Fruit fly (Drosophila melanogaster): ENCODE results near the gene MsR2.

MsR2 gene

dm6 chr3L:2267558-2267957, 15.1 kb upstream of the MsR2 start, which contains the start of gene obst-I:
Gene obst-I (plus strand): TSS chr3L:2267858.
- TF ChIP-seq CG33017 (tag; optimal IDR thresholded peaks at IDR 0.05) = no peak

dm6 chr3L:2268525-2268924, 14.2 kb upstream of the MsR2 start, which contains the start of gene CG32302:
Gene CG32302 (plus strand): TSS chr3L:2268825.
- no peak for TF ChIP-seq CG33017 (tag; optimal IDR thresholded peaks at IDR 0.05)

DNA sequence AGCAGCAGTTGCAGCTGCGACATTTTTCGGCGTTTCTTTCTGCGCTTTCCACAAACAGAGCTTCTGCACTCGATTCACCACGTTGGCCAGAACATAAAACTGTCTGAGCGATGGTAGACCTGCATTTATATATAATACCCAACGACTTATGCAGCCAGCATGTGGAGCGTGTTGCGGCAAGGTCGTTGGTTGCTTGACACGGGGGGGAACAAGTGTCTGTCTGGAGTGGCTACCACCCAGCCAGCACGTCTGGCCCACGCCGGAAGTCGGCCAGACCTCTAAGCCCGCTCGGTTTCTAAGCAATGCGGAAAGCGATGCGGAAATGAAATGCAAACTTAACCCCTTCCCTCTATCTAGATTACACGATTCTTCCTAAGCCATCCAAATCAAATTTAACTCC, 10.0 kb upstream of the MsR2 start, which contains the start of gene yellow-g:
Gene yellow-g, minus strand, starts transcription at position 101 of the 400 bp plus-strand sequence.
- TF ChIP-seq bab1 (GFP tag; optimal IDR thresholded peaks at IDR 0.05) = no peak
- TF ChIP-seq Clk (GFP tag; optimal IDR thresholded peaks at IDR 0.05) = no peak
- no peak for TF ChIP-seq Crg-1 (GFP tag; optimal IDR thresholded peaks at IDR 0.05)
- TF ChIP-seq CG1620 (GFP tag; optimal IDR thresholded peaks at IDR 0.05) = no peak
- no peak for TF ChIP-seq Hr96 (GFP tag; optimal IDR thresholded peaks at IDR 0.05)
- TF ChIP-seq CG14711 (tag; optimal IDR thresholded peaks at IDR 0.05) = no peak
- TF ChIP-seq tj (GFP tag; optimal IDR thresholded peaks at IDR 0.05) = no peak
- no peak for TF ChIP-seq cic (GFP tag; optimal IDR thresholded peaks at IDR 0.05)
- no peak for TF ChIP-seq CG12768 (GFP tag; optimal IDR thresholded peaks at IDR 0.05)
- TF ChIP-seq kay (GFP tag; ENCODE audit: borderline replicate concordance) = no peak
- TF ChIP-seq CG5204 (GFP tag; optimal IDR thresholded peaks at IDR 0.05) = no peak
- no peak for TF ChIP-seq cnc (optimal IDR thresholded peaks at IDR 0.05)
- no peak for TF ChIP-seq pad (GFP tag; optimal IDR thresholded peaks at IDR 0.05)
- no peak for TF ChIP-seq Mnt (GFP tag; optimal IDR thresholded peaks at IDR 0.05)

- no peak for TF ChIP-seq CG11617 (GFP tag; optimal IDR thresholded peaks at IDR 0.05)
- no peak for TF ChIP-seq ovo (GFP tag; optimal IDR thresholded peaks at IDR 0.05)
- no peak for TF ChIP-seq CG5204 (GFP tag; optimal IDR thresholded peaks at IDR 0.05)
- TF ChIP-seq bab1 (GFP tag; optimal IDR thresholded peaks at IDR 0.05) = no peak
- TF ChIP-seq CG12768 (GFP tag; optimal IDR thresholded peaks at IDR 0.05) = no peak
- no peak for TF ChIP-seq toe (GFP tag; optimal IDR thresholded peaks at IDR 0.05)
- no peak for TF ChIP-seq Mnt (GFP tag; optimal IDR thresholded peaks at IDR 0.05)
- no peak for TF ChIP-seq CG1620 (GFP tag; optimal IDR thresholded peaks at IDR 0.05)
- no peak for TF ChIP-seq CG33017 (tag; optimal IDR thresholded peaks at IDR 0.05)
- no peak for TF ChIP-seq Clk (GFP tag; optimal IDR thresholded peaks at IDR 0.05)
- TF ChIP-seq tj (GFP tag; optimal IDR thresholded peaks at IDR 0.05) = no peak
- no peak for TF ChIP-seq Crg-1 (GFP tag; optimal IDR thresholded peaks at IDR 0.05)
- no peak for TF ChIP-seq pad (GFP tag; optimal IDR thresholded peaks at IDR 0.05)
- TF ChIP-seq cnc (optimal IDR thresholded peaks at IDR 0.05) = no peak
- no peak for TF ChIP-seq CG7045 (GFP tag; optimal IDR thresholded peaks at IDR 0.05)
- no peak for TF ChIP-seq CG14711 (tag; optimal IDR thresholded peaks at IDR 0.05)
These were observed 9.3 kb upstream of the MsR2 start for dm6 chr3L:2273392-2273791.

dm6 chr3L:2276250-2276649, 6.4 kb upstream of the MsR2 start, which contains the start of gene yellow-g2:
Gene yellow-g2 (plus strand): TSS chr3L:2276550.
- no peak for TF ChIP-seq CG5204 (GFP tag; optimal IDR thresholded peaks at IDR 0.05)
- no peak for TF ChIP-seq cnc (optimal IDR thresholded peaks at IDR 0.05)
- TF ChIP-seq CG7045 (GFP tag; optimal IDR thresholded peaks at IDR 0.05) = no peak
- no peak for TF ChIP-seq Crg-1 (GFP tag; optimal IDR thresholded peaks at IDR 0.05)
- TF ChIP-seq CG1620 (GFP tag; optimal IDR thresholded peaks at IDR 0.05) = no peak
- TF ChIP-seq ovo (GFP tag; optimal IDR thresholded peaks at IDR 0.05) = no peak

dm6 chr3L:2322257-2322776, 39.6 kb downstream of the MsR2 start, which contains the start of gene MsR1:
Gene MsR1 (plus strand): TSS chr3L:2322693.
- TF ChIP-seq cic (GFP tag; optimal IDR thresholded peaks at IDR 0.05) (no peak), Hr96 (GFP tag; optimal IDR thresholded peaks at IDR 0.05) (no peak), bab1 (GFP tag; optimal IDR thresholded peaks at IDR 0.05) (no peak), CG1620 (GFP tag; optimal IDR thresholded peaks at IDR 0.05) (no peak), Crg-1 (GFP tag; optimal IDR thresholded peaks at IDR 0.05) (no peak), CG7045 (GFP tag; optimal IDR thresholded peaks at IDR 0.05) (no peak), CG14711 (tag; optimal IDR thresholded peaks at IDR 0.05) (no peak), Clk (GFP tag; optimal IDR thresholded peaks at IDR 0.05) (no peak), ovo (GFP tag; optimal IDR thresholded peaks at IDR 0.05) (no peak), tj (GFP tag; optimal IDR thresholded peaks at IDR 0.05) (no peak), CG7101 (tag; optimal IDR thresholded peaks at IDR 0.05) (no peak), cnc (optimal IDR thresholded peaks at IDR 0.05) (no peak), pad (GFP tag; optimal IDR thresholded peaks at IDR 0.05) (no peak), CG12768 (GFP tag; optimal IDR thresholded peaks at IDR 0.05) (no peak), CG33017 (tag; optimal IDR thresholded peaks at IDR 0.05) (no peak), kay (GFP tag; ENCODE audit: borderline replicate concordance) (no peak), toe (GFP tag; optimal IDR thresholded peaks at IDR 0.05) (no peak), CG5204 (GFP tag; optimal IDR thresholded peaks at IDR 0.05) (no peak), Mnt (GFP tag; optimal IDR thresholded peaks at IDR 0.05) (no peak)

DNA sequence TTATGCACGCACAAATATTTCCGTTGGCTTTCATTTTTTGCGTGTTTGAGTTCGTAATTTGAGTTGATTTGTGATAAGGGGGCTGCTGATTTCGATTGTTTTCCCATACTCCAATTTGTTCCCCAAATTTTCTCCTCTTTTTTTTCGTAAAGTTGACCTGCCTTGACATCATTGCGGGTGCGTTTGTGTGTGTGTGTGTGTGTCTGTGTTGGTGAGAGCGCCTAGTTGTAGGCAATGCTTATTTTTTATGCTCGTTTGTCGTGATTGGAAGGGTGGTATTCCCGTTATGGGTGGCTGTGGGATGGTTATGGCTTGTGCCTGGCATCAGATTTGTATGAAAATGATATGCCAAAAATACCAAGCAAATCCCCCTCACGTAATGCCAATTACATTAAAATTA, 42.6 kb downstream of the MsR2 start:
- TF ChIP-seq tj (GFP tag; optimal IDR thresholded peaks at IDR 0.05) = no peak
- no peak for TF ChIP-seq CG33017 (tag; optimal IDR thresholded peaks at IDR 0.05)
- no peak for TF ChIP-seq cnc (optimal IDR thresholded peaks at IDR 0.05)

All from whole organism, adult.